Fruit fly (Drosophila melanogaster) whole organism, embryonic: ENCODE measurements around the gene nAChRalpha7.

ENCODE experiments used
- Atf-2 ChIP-seq: fragments of 200-800 bp; sonication (Bioruptor generic); optimal IDR thresholded peaks from 2 replicates; lab custom pipeline; 2016; ENCODE audit warnings: missing biosample characterization, missing genetic modification characterization
- CG10267 ChIP-seq: fragments of 200-800 bp; sonication (Bioruptor generic); optimal IDR thresholded peaks from 2 replicates; lab custom pipeline; 2018; ENCODE audit warnings: missing biosample characterization, mild to moderate bottlenecking, missing genetic modification characterization, moderate library complexity
- CG10431 ChIP-seq: fragments of 200-800 bp; sonication (Bioruptor generic); optimal IDR thresholded peaks from 3 replicates; lab custom pipeline; 2018; ENCODE audit warnings: missing biosample characterization, mild to moderate bottlenecking, missing genetic modification characterization
- CG10462 ChIP-seq: fragments of 200-800 bp; sonication (Bioruptor generic); optimal IDR thresholded peaks from 2 replicates; lab custom pipeline; 2016; ENCODE audit warnings: missing biosample characterization, missing genetic modification characterization
- CG11696 ChIP-seq: fragments of 200-800 bp; sonication (Bioruptor generic); IDR thresholded peaks from 2 replicates; pipeline ENCODE4 v1.3.6; 2022; ENCODE audit warnings: missing biosample characterization, missing genetic modification characterization
- CG15479 ChIP-seq: fragments of 200-800 bp; sonication (Bioruptor generic); optimal IDR thresholded peaks from 3 replicates; lab custom pipeline; 2019; ENCODE audit warnings: missing biosample characterization, mild to moderate bottlenecking, missing genetic modification characterization, moderate library complexity
- CG18476 ChIP-seq: fragments of 200-800 bp; sonication (Bioruptor generic); optimal IDR thresholded peaks from 2 replicates; lab custom pipeline; 2016; ENCODE audit warnings: missing biosample characterization, mild to moderate bottlenecking, missing genetic modification characterization
- CG2120 ChIP-seq: fragments of 200-800 bp; sonication (Bioruptor generic); optimal IDR thresholded peaks from 3 replicates; lab custom pipeline; 2016; ENCODE audit warnings: missing biosample characterization, missing genetic modification characterization
- CG2202 ChIP-seq: fragments of 200-800 bp; sonication (Bioruptor generic); optimal IDR thresholded peaks from 2 replicates; lab custom pipeline; 2018; ENCODE audit warnings: missing biosample characterization, mild to moderate bottlenecking, missing genetic modification characterization
- CG31224 ChIP-seq: fragments of 200-800 bp; sonication (Bioruptor generic); IDR thresholded peaks from 2 replicates; pipeline ENCODE4 v1.3.6; 2022; ENCODE audit warnings: missing biosample characterization, missing genetic modification characterization
- CG3726 ChIP-seq: fragments of 200-800 bp; sonication (Bioruptor generic); IDR thresholded peaks from 3 replicates; pipeline ENCODE4, ENCODE4 v1.3.6; 2022; ENCODE audit warnings: missing biosample characterization, missing genetic modification characterization
- CG43689 ChIP-seq: fragments of 200-800 bp; sonication (Bioruptor generic); IDR thresholded peaks from 2 replicates; pipeline ENCODE4 v1.3.6; 2022; ENCODE audit warnings: missing biosample characterization, missing genetic modification characterization
- CG4617 ChIP-seq: fragments of 200-800 bp; sonication (Bioruptor generic); optimal IDR thresholded peaks from 3 replicates; lab custom pipeline; 2016; ENCODE audit warnings: missing biosample characterization, missing genetic modification characterization, borderline replicate concordance
- CG6175 ChIP-seq: fragments of 200-800 bp; sonication (Bioruptor generic); IDR thresholded peaks from 3 replicates; pipeline ENCODE4 v1.3.6; 2022; ENCODE audit warnings: missing biosample characterization, missing genetic modification characterization
- CG6854 ChIP-seq: fragments of 200-800 bp; sonication (Bioruptor generic); optimal IDR thresholded peaks from 3 replicates; lab custom pipeline; 2017; ENCODE audit warnings: missing biosample characterization, mild to moderate bottlenecking, missing genetic modification characterization
- CG8388 ChIP-seq: fragments of 200-800 bp; sonication (Bioruptor generic); optimal IDR thresholded peaks from 2 replicates; lab custom pipeline; 2019; ENCODE audit warnings: missing biosample characterization, mild to moderate bottlenecking, missing genetic modification characterization, moderate library complexity
- CG8765 ChIP-seq: fragments of 200-800 bp; sonication (Bioruptor generic); IDR thresholded peaks from 2 replicates; pipeline ENCODE4 v1.3.6; 2022; ENCODE audit warnings: missing biosample characterization, missing genetic modification characterization
- CG9609 ChIP-seq: fragments of 200-800 bp; sonication (Bioruptor generic); optimal IDR thresholded peaks from 3 replicates; lab custom pipeline; 2016; ENCODE audit warnings: missing biosample characterization, missing genetic modification characterization
- CTCF ChIP-seq: fragments of 200-800 bp; sonication (Bioruptor generic); optimal IDR thresholded peaks from 2 replicates; lab custom pipeline; 2017; ENCODE audit warnings: missing biosample characterization, mild to moderate bottlenecking, missing genetic modification characterization, moderate library complexity
- Dbx ChIP-seq: fragments of 200-800 bp; sonication (Bioruptor generic); IDR thresholded peaks from 3 replicates; pipeline ENCODE4 v1.3.6; 2022; ENCODE audit warnings: missing biosample characterization, missing genetic modification characterization
- Drgx ChIP-seq: fragments of 200-800 bp; sonication (Bioruptor generic); IDR thresholded peaks from 2 replicates; pipeline ENCODE4 v1.3.6; 2022; ENCODE audit warnings: missing biosample characterization, missing genetic modification characterization
- ERR ChIP-seq: fragments of 200-800 bp; sonication (Bioruptor generic); optimal IDR thresholded peaks from 2 replicates; lab custom pipeline; 2016; ENCODE audit warnings: missing biosample characterization, missing genetic modification characterization
- HHEX ChIP-seq: fragments of 200-800 bp; sonication (Bioruptor generic); optimal IDR thresholded peaks from 3 replicates; lab custom pipeline; 2017; ENCODE audit warnings: missing biosample characterization, mild to moderate bottlenecking, missing genetic modification characterization, missing genetic modification reagents
- Hr78 ChIP-seq, 2 experiments: fragments of 200-800 bp in 1 of 2; fragments of >200 bp in 1 of 2; sonication (Bioruptor generic) in 1 of 2; optimal IDR thresholded peaks; 2 replicates each; lab custom pipeline; 2017 to 2019; ENCODE audit warnings: missing biosample characterization in 2 of 2, missing genetic modification characterization in 2 of 2, mild to moderate bottlenecking in 1 of 2, moderate library complexity in 1 of 2
- Mad ChIP-seq: fragments of 200-800 bp; sonication (Bioruptor generic); optimal IDR thresholded peaks from 2 replicates; lab custom pipeline; 2016; ENCODE audit warnings: missing biosample characterization, missing genetic modification characterization
- NC2α ChIP-seq: fragments of 200-800 bp; sonication (Bioruptor generic); optimal IDR thresholded peaks from 2 replicates; lab custom pipeline; 2016; ENCODE audit warnings: missing biosample characterization, missing genetic modification characterization
- NC2β ChIP-seq: fragments of 200-800 bp; sonication (Bioruptor generic); optimal IDR thresholded peaks from 2 replicates; lab custom pipeline; 2016; ENCODE audit warnings: missing biosample characterization, missing genetic modification characterization
- Opbp ChIP-seq: fragments of 200-800 bp; sonication (Bioruptor generic); IDR thresholded peaks from 3 replicates; pipeline ENCODE4 v1.3.6; 2022; ENCODE audit warnings: missing biosample characterization, missing genetic modification characterization; ENCODE audit not compliant: partially characterized antibody
- Sry-β ChIP-seq: fragments of 200-800 bp; sonication (Bioruptor generic); optimal IDR thresholded peaks from 2 replicates; lab custom pipeline; 2018; ENCODE audit warnings: missing biosample characterization, mild to moderate bottlenecking, missing genetic modification characterization, moderate library complexity
- Xbp1 ChIP-seq: fragments of 200-800 bp; sonication (Bioruptor generic); optimal IDR thresholded peaks from 3 replicates; lab custom pipeline; 2016; ENCODE audit warnings: missing biosample characterization, mild to moderate bottlenecking, missing genetic modification characterization
- Xrp1 ChIP-seq: fragments of 200-800 bp; sonication (Bioruptor generic); IDR thresholded peaks from 2 replicates; pipeline ENCODE4 v1.3.6; 2022; ENCODE audit warnings: missing biosample characterization, missing genetic modification characterization
- YL-1 ChIP-seq: fragments of 200-800 bp; sonication (Bioruptor generic); optimal IDR thresholded peaks from 3 replicates; lab custom pipeline; 2017; ENCODE audit warnings: missing biosample characterization, mild to moderate bottlenecking, missing genetic modification characterization
- ac ChIP-seq: fragments of 200-800 bp; sonication (Bioruptor generic); optimal IDR thresholded peaks from 3 replicates; lab custom pipeline; 2017; ENCODE audit warnings: missing biosample characterization, mild to moderate bottlenecking, missing genetic modification characterization
- ash1 ChIP-seq: fragments of 200-800 bp; sonication (Bioruptor generic); optimal IDR thresholded peaks from 2 replicates; lab custom pipeline; 2018; ENCODE audit warnings: missing biosample characterization, mild to moderate bottlenecking, missing genetic modification characterization
- bowl ChIP-seq: fragments of 200-800 bp; sonication (Bioruptor generic); IDR thresholded peaks from 2 replicates; pipeline ENCODE4 v1.3.6; 2022; ENCODE audit warnings: missing biosample characterization, missing genetic modification characterization
- btn ChIP-seq: fragments of 200-800 bp; sonication (Bioruptor generic); optimal IDR thresholded peaks from 2 replicates; lab custom pipeline; 2016; ENCODE audit warnings: missing biosample characterization, missing genetic modification characterization
- chinmo ChIP-seq: fragments of 200-800 bp; sonication (Bioruptor generic); IDR thresholded peaks from 4 replicates; pipeline ENCODE4 v1.3.6; 2022; ENCODE audit warnings: missing biosample characterization, missing genetic modification characterization; ENCODE audit not compliant: partially characterized antibody
- dmrt99B ChIP-seq: fragments of 200-800 bp; sonication (Bioruptor generic); optimal IDR thresholded peaks from 2 replicates; lab custom pipeline; 2018; ENCODE audit warnings: missing biosample characterization, mild to moderate bottlenecking, missing genetic modification characterization, moderate library complexity
- en ChIP-seq: fragments of 200-800 bp; sonication (Bioruptor generic); optimal IDR thresholded peaks from 2 replicates; lab custom pipeline; 2016; ENCODE audit warnings: missing biosample characterization, missing genetic modification characterization
- gcm2 ChIP-seq: fragments of 200-800 bp; sonication (Bioruptor generic); optimal IDR thresholded peaks from 2 replicates; lab custom pipeline; 2016; ENCODE audit warnings: missing biosample characterization, missing genetic modification characterization
- gt ChIP-seq: fragments of 200-800 bp; sonication (Bioruptor generic); IDR thresholded peaks from 2 replicates; pipeline ENCODE4 v1.3.6; 2022; ENCODE audit warnings: missing biosample characterization, missing genetic modification characterization
- hth ChIP-seq: fragments of >200 bp; optimal IDR thresholded peaks from 2 replicates; lab custom pipeline; 2017; ENCODE audit warnings: inconsistent platforms
- knrl ChIP-seq: fragments of 200-800 bp; sonication (Bioruptor generic); IDR thresholded peaks from 3 replicates; pipeline ENCODE4 v1.3.6; 2022; ENCODE audit warnings: missing biosample characterization, missing genetic modification characterization; ENCODE audit not compliant: partially characterized antibody
- lilli ChIP-seq: fragments of 200-800 bp; sonication (Bioruptor generic); optimal IDR thresholded peaks from 3 replicates; lab custom pipeline; 2016; ENCODE audit warnings: missing biosample characterization, missing genetic modification characterization
- org-1 ChIP-seq: fragments of 200-800 bp; sonication (Bioruptor generic); optimal IDR thresholded peaks from 2 replicates; lab custom pipeline; 2017; ENCODE audit warnings: missing biosample characterization, missing genetic modification characterization
- pan ChIP-seq, 4 experiments: fragments of >200 bp in 3 of 4; fragments of 200-800 bp in 1 of 4; sonication (Bioruptor generic) in 1 of 4; optimal IDR thresholded peaks in 3 of 4; IDR thresholded peaks in 1 of 4; 2 replicates each; pipeline versions ENCODE4 v1.3.6 to Lab custom; 2017 to 2022; ENCODE audit warnings: missing biosample characterization in 2 of 4, missing genetic modification characterization in 2 of 4, mixed read lengths in 1 of 4
- prd ChIP-seq, 3 experiments: fragments of >200 bp in 2 of 3; fragments of 200-800 bp in 1 of 3; sonication (Bioruptor generic) in 1 of 3; optimal IDR thresholded peaks in 2 of 3; IDR thresholded peaks in 1 of 3; 2 replicates in 2 of 3; 3 replicates in 1 of 3; pipeline versions ENCODE4 v1.3.6 to Lab custom; 2017 to 2022; ENCODE audit warnings: missing biosample characterization in 1 of 3, missing genetic modification characterization in 1 of 3
- ro ChIP-seq: fragments of 200-800 bp; sonication (Bioruptor generic); IDR thresholded peaks from 2 replicates; pipeline ENCODE4 v1.3.6; 2022; ENCODE audit warnings: missing biosample characterization, missing genetic modification characterization
- tna ChIP-seq: fragments of 200-800 bp; sonication (Bioruptor generic); IDR thresholded peaks from 2 replicates; pipeline ENCODE4 v1.3.6; 2022; ENCODE audit warnings: missing biosample characterization, missing genetic modification characterization; ENCODE audit not compliant: partially characterized antibody

nAChRalpha7 gene

DNA sequence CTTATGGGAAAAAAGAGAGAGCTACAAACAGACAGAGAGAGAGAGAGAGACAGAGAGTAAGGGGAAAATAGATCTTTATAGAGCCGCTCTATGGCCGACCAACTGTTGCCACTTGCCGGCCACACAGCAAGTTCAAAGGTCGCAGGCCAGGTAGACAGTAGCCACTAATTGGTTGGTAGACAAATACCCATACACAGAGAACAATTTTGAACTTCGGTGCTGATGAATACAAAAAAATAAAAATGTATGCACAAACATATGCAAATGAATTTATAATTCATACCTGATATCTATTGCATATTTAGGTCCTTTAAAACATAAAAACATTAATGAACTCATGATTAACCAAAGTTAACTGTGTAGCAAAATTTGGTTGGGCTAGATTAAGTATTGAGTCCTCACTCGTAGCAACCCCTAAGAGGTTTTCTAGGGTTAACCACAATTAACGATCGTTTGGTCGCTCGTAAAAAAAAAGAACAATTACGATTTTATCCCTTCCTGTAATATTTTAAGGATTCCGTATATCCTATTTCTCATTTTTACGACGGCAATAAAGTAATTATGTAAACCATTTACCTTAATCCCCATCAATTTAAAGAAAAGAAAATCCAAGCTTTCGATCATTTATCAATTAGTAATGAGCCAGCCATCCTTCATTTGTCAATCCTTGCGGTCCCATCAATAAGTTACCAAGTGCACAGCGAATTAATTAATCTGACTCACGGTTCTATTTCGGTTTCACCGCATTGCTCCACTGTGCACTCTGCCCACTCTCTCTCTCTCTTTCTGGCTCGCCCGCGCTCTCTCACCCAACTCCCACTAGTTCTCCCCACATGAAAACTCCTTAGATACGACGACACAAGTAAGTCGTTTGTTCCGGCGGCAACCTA is 25.1 kb downstream of the nAChRalpha7 start (continued):
- no peak for TF ChIP-seq lilli (GFP tag; lab: Kevin White, UChicago)
- TF ChIP-seq gt = no peak
- TF ChIP-seq Drgx (GFP tag; lab: Robert Waterston, UW) = no peak
- TF ChIP-seq Hr78 (GFP tag; optimal IDR thresholded peaks at IDR 0.05; lab: Kevin White, UChicago) = peak in 1 of 2 experiments; percentile 87
- no peak for TF ChIP-seq Xbp1 (GFP tag; lab: Kevin White, UChicago)
- TF ChIP-seq CG10462 (GFP tag; lab: Kevin White, UChicago) = no peak
- no peak for TF ChIP-seq CG6854 (GFP tag; lab: Kevin White, UChicago)
- TF ChIP-seq CG10431 (GFP tag; lab: Kevin White, UChicago) = no peak
- TF ChIP-seq prd (optimal IDR thresholded peaks at IDR 0.05; lab: Kevin White, UChicago) = no peak
- TF ChIP-seq prd (GFP tag; IDR thresholded peaks at IDR 0.05; lab: Robert Waterston, UW) = peak; percentile 64
- no peak for TF ChIP-seq Sry-β (GFP tag; lab: Kevin White, UChicago)
- peak; percentile 25; the same call in 1 of the 3 replicates for TF ChIP-seq knrl (GFP tag; lab: Robert Waterston, UW)
- TF ChIP-seq tna (GFP tag; lab: Robert Waterston, UW) = no peak
- TF ChIP-seq chinmo (GFP tag; lab: Robert Waterston, UW) = no peak
- TF ChIP-seq NC2β (GFP tag; lab: Kevin White, UChicago) = no peak
- peak; percentile 9 for TF ChIP-seq CG10267
- TF ChIP-seq CG8388 (GFP tag; lab: Kevin White, UChicago) = no peak
- TF ChIP-seq en = no peak
- TF ChIP-seq pan (optimal IDR thresholded peaks at IDR 0.05; lab: Kevin White, UChicago) = no peak
- TF ChIP-seq pan (GFP tag; optimal IDR thresholded peaks at IDR 0.05 in 1 of 2, IDR thresholded peaks at IDR 0.05 in 1 of 2) = peak in 1 of 2 experiments; percentile 50
- TF ChIP-seq CG31224 (GFP tag; lab: Robert Waterston, UW) = no peak
- TF ChIP-seq hth (lab: Kevin White, UChicago) = no peak
- no peak for TF ChIP-seq btn (GFP tag; lab: Kevin White, UChicago)
- no peak for TF ChIP-seq Opbp (GFP tag; lab: Robert Waterston, UW)
- no peak for TF ChIP-seq ERR (GFP tag; lab: Kevin White, UChicago)
- no peak for TF ChIP-seq ro (GFP tag; lab: Robert Waterston, UW)
- TF ChIP-seq CG11696 (GFP tag; lab: Robert Waterston, UW) = no peak
- TF ChIP-seq Xrp1 (GFP tag; lab: Robert Waterston, UW) = peak; percentile 55
- peak; percentile 28 for TF ChIP-seq ac (GFP tag; lab: Kevin White, UChicago)
- no peak for TF ChIP-seq HHEX
- TF ChIP-seq CG43689 (GFP tag; lab: Robert Waterston, UW) = no peak
- no peak for TF ChIP-seq org-1 (GFP tag; lab: Kevin White, UChicago)
- TF ChIP-seq CTCF (GFP tag; lab: Kevin White, UChicago) = no peak
- no peak for TF ChIP-seq gcm2 (GFP tag; lab: Kevin White, UChicago)
- no peak for TF ChIP-seq bowl (GFP tag; lab: Robert Waterston, UW)
- TF ChIP-seq Mad (GFP tag; lab: Kevin White, UChicago) = no peak
- TF ChIP-seq CG6175 (GFP tag; lab: Robert Waterston, UW) = no peak
- 0 out of 3 replicates have a peak, but pooled peaks have one; percentile 23 for TF ChIP-seq CG3726
- TF ChIP-seq Atf-2 (GFP tag; lab: Kevin White, UChicago) = no peak
- no peak for TF ChIP-seq YL-1
- TF ChIP-seq CG2202 (tag; lab: Kevin White, UChicago) = no peak
- TF ChIP-seq dmrt99B (tag; lab: Kevin White, UChicago) = no peak
- TF ChIP-seq CG9609 (GFP tag; lab: Kevin White, UChicago) = no peak
- TF ChIP-seq CG2120 (GFP tag; lab: Kevin White, UChicago) = no peak
- TF ChIP-seq ash1 (GFP tag; lab: Kevin White, UChicago) = no peak
- no peak for TF ChIP-seq Dbx (GFP tag; lab: Robert Waterston, UW)
- TF ChIP-seq NC2α (GFP tag; lab: Kevin White, UChicago) = no peak
- peak; percentile 75 for TF ChIP-seq CG8765 (GFP tag; lab: Robert Waterston, UW)
- no peak for TF ChIP-seq CG18476
- TF ChIP-seq CG4617 (GFP tag; lab: Kevin White, UChicago) = no peak
- TF ChIP-seq CG15479 (GFP tag; lab: Kevin White, UChicago) = no peak
